Worm (Caenorhabditis elegans) whole organism, dauer: ENCODE data around the gene gcy-9.

Experiments used
- unc-62 ChIP-seq: sonication (generic microtip); optimal IDR thresholded peaks from 2 replicates; lab custom pipeline; 2017; ENCODE audit warnings: missing biosample characterization, missing genetic modification reagents, missing genetic modification characterization

Gene gcy-9

DNA sequence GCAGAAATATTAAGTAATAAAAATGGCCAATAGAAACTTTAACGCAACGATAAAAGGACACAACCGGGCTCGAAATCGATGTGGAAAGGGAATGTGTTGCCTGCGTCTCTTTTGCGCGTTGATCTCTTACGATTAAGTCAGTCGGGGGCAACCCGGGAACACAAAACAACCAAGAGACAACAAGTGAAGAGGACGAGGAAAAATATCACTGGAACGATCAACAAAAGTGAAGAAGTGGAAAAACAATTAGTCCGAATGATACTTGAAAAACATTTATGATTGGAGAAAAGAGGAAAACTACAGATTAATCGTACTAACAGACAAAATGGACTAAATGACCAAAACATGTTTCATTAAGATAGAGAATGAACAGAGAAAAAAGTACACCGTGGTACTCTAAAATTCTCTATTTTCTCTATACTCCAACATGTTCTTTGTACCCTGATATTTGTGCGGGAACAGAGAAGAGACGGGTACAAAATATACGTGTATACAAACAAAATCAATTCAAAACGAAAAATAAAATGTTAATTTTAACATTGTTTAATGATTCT lies 27.3 kb downstream of the gcy-9 start, which contains the start of gene F08G12.5:
Gene F08G12.5 (minus strand): TSS at position 1 of the 554 bp plus-strand sequence.
- TF ChIP-seq unc-62 = no peak

ce11 chrX:11307056-11307455 lies 30.6 kb downstream of the gcy-9 start, which contains the start of gene vhl-1:
TSS of gene vhl-1 (plus strand) at chrX:11307356.
- no peak for TF ChIP-seq unc-62

DNA sequence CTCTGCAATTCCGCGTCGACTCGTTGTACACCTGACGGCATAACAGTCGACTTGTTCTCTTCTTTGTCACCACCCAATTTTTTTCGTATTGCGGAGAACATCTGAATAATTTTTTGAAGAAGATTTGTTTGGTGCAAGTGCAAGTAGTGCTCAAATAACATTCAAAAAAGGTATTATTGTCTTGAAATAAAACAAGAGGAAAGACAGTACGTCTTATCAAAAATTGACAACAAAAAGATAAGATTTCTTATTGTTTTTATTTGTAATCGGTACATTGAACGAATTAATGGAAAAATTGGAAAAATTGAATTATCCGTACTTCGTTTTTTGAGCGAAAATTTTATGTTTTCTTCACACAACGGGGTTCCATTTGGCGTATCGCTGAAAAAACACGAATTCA lies 31.9 kb downstream of the gcy-9 start, which contains the start of gene F08G12.1:
Gene F08G12.1 (minus strand): TSS at position 101 of the 400 bp plus-strand sequence.
- no peak for TF ChIP-seq unc-62

DNA sequence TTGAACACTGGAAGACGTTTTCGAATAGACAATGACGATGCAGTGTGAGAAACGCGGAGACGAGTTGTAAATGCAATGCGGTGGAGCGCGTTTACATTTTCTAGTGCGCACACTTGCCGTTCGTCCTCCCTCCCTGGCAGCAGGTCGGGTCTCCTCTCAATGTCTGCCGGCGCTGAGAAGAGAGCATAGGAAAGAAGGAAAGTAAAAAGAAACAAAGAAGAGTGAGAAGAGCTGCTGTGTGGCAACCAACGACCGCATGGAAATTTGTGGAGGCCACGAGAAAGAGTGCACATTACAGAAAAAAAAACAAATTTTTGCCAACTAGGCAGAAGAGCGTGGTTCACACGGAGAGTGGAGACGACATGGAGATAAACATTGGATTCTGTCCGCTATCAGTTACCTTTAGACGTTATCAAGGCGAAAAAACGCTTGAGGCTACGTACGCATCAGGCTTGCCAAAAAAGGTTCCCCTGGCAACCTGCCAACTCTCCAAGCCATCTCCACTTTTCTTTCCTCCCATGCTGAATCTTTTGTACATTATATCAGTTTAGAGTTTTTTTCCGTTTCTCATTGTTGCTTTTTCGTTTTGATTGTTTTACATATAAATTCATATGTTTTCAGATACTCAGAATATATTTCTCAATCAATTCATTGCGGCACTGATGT lies 37.9 kb downstream of the gcy-9 start, which contains the start of the genes snrp-40.1 and F08G12.3:
Gene snrp-40.1 (minus strand): TSS at position 143 of the 666 bp plus-strand sequence.
Gene F08G12.3 (plus strand): TSS at position 616 of the 666 bp plus-strand sequence.
- no peak for TF ChIP-seq unc-62

ce11 chrX:11296683-11297365 lies 40.9 kb downstream of the gcy-9 start, which contains the start of gene inx-2:
TSS of gene inx-2 (minus strand) at chrX:11296733.
- no peak for TF ChIP-seq unc-62

- TF ChIP-seq unc-62 = no peak
These were observed 47.2 kb downstream of the gcy-9 start for ce11 chrX:11290528-11290927.

DNA sequence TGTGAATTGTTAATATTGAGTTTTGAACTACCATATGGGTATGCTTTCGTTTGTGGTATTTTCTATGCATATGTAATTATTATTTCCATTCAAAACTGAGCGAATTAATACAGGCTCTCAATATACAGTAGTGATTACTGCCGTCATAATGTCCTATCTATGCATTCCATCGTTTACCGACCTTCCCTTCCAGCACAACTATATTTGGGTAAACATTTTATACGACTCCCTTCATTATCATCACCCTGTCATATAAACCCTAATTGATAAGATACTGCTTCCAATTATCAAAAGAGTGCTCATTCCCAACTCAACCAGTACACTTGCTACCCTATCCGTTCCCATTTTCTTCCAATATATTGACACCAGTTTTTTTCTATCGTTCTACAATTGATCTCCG lies 47.8 kb downstream of the gcy-9 start:
- no peak for TF ChIP-seq unc-62

DNA sequence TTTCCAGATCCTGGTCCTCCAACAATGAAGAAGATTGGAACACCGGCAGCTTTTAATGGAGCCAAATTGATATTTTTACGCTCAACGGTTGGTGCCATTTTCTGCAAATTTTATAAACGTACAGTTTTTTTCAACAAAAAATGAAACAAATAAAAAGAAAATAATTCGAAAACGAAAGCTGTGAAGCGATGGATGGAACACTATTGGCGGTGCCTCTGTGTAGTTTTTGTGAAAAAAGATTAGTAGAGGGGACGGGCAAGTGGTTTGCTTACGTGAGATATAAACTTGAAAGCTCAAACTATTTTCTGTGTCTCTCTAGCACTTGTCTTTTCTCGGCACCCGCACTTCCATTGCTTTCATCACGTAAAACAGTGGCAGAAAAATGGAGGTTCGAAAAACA lies 50.1 kb downstream of the gcy-9 start, which contains the start of gene F38B2.4:
Gene F38B2.4 (minus strand): TSS at position 101 of the 400 bp plus-strand sequence.
- TF ChIP-seq unc-62 = no peak

DNA sequence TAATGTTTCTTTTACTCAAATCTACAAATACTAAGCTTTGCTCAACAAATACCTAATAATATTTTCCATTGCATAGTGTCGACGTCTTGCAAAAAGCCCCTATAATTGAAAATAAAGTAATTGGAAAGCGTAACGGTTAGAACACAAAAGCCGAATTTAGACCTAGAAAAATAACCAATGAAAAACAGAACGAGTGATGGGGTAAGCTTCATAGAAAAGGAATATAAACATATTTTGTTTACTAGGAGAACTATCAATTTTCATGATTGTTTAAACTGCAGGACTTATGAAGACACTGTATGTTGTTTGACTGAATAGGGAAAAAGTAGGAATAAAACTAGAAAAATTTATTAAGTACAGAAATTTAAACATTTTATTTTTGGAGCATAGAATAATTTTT lies 51.4 kb downstream of the gcy-9 start, which contains the start of gene F38B2.3:
Gene F38B2.3 (minus strand): TSS at position 101 of the 400 bp plus-strand sequence.
- TF ChIP-seq unc-62 = no peak
